Worm (Caenorhabditis elegans) whole organism, L1 larva: Measurements from ENCODE around the gene 2L52.1.

Source experiments
- C34B4.2 ChIP-seq: sonication (generic microtip); optimal IDR thresholded peaks from 2 replicates; lab custom pipeline; 2017; ENCODE audit warnings: mild to moderate bottlenecking, missing genetic modification characterization, missing compliant biosample characterization
- Y116A8C.19 ChIP-seq: sonication (generic microtip); optimal IDR thresholded peaks from 2 replicates; lab custom pipeline; 2016; ENCODE audit warnings: missing compliant biosample characterization, missing genetic modification characterization, borderline replicate concordance
- aha-1 ChIP-seq: fragments of 150-350 bp; optimal IDR thresholded peaks from 2 replicates; lab custom pipeline; 2014; ENCODE audit warnings: missing biosample characterization, missing genetic modification characterization
- aly-2 ChIP-seq: fragments of 150-350 bp; optimal IDR thresholded peaks from 2 replicates; lab custom pipeline; 2014; ENCODE audit warnings: missing biosample characterization, missing genetic modification characterization
- blmp-1 ChIP-seq: fragments of 150-350 bp; optimal IDR thresholded peaks from 2 replicates; lab custom pipeline; 2014; ENCODE audit warnings: missing biosample characterization, missing genetic modification characterization
- ceh-8 ChIP-seq: fragments of 200-800 bp; sonication (Bioruptor generic); optimal IDR thresholded peaks from 2 replicates; lab custom pipeline; 2018; ENCODE audit warnings: mild to moderate bottlenecking, missing genetic modification characterization, moderate library complexity, missing compliant biosample characterization
- ceh-82 ChIP-seq, 3 experiments: fragments of 150-350 bp in 1 of 3; sonication (generic microtip) in 2 of 3; optimal IDR thresholded peaks; 2 replicates each; lab custom pipeline; 2014 to 2017; ENCODE audit warnings: missing biosample characterization in 3 of 3, missing genetic modification characterization in 3 of 3
- dpl-1 ChIP-seq, 3 experiments: fragments of 150-350 bp in 2 of 3; sonication (generic microtip) in 1 of 3; optimal IDR thresholded peaks; 2 replicates each; lab custom pipeline; 2014 to 2017; ENCODE audit warnings: missing biosample characterization in 3 of 3, missing genetic modification characterization in 3 of 3, missing genetic modification reagents in 3 of 3
- dsc-1 ChIP-seq: sonication (generic microtip); optimal IDR thresholded peaks from 2 replicates; lab custom pipeline; 2016; ENCODE audit warnings: mild to moderate bottlenecking, missing genetic modification characterization, missing compliant biosample characterization
- efl-3 ChIP-seq: fragments of 200-800 bp; sonication (Bioruptor generic); optimal IDR thresholded peaks from 2 replicates; lab custom pipeline; 2018; ENCODE audit warnings: mild to moderate bottlenecking, missing genetic modification characterization, missing compliant biosample characterization
- egl-27 ChIP-seq, 2 experiments: fragments of 150-350 bp in 1 of 2; sonication (generic microtip); optimal IDR thresholded peaks; 3 replicates each; lab custom pipeline; 2017 to 2018; ENCODE audit warnings: missing biosample characterization in 2 of 2, missing genetic modification characterization in 2 of 2, missing genetic modification reagents in 2 of 2
- ets-5 ChIP-seq: fragments of 200-800 bp; sonication (Bioruptor generic); IDR thresholded peaks from 2 replicates; pipeline ENCODE4 v1.3.6; 2022; ENCODE audit warnings: missing genetic modification characterization, missing compliant biosample characterization
- hlh-17 ChIP-seq: fragments of 200-800 bp; sonication (Bioruptor generic); optimal IDR thresholded peaks from 2 replicates; lab custom pipeline; 2018; ENCODE audit warnings: missing genetic modification characterization, mild to moderate bottlenecking, missing compliant biosample characterization, moderate library complexity, borderline replicate concordance
- hlh-4 ChIP-seq: sonication (generic microtip); optimal IDR thresholded peaks from 2 replicates; lab custom pipeline; 2016; ENCODE audit warnings: mild to moderate bottlenecking, missing genetic modification characterization, missing compliant biosample characterization
- hpl-2 ChIP-seq: fragments of 150-350 bp; optimal IDR thresholded peaks from 2 replicates; lab custom pipeline; 2014; ENCODE audit warnings: missing biosample characterization, missing genetic modification reagents, missing genetic modification characterization
- isw-1 ChIP-seq: fragments of 200-800 bp; sonication (Bioruptor generic); IDR thresholded peaks from 2 replicates; pipeline ENCODE4 v1.3.6; 2022; ENCODE audit warnings: missing genetic modification characterization, missing compliant biosample characterization
- jun-1 ChIP-seq: fragments of 150-350 bp; optimal IDR thresholded peaks from 2 replicates; lab custom pipeline; 2014; ENCODE audit warnings: missing biosample characterization, missing genetic modification reagents, missing genetic modification characterization
- lin-13 ChIP-seq: fragments of 150-350 bp; optimal IDR thresholded peaks from 2 replicates; lab custom pipeline; 2014; ENCODE audit warnings: missing biosample characterization, missing genetic modification reagents, missing genetic modification characterization
- lin-14 ChIP-seq: fragments of 200-800 bp; sonication (Bioruptor generic); optimal IDR thresholded peaks from 2 replicates; lab custom pipeline; 2018; ENCODE audit warnings: mild to moderate bottlenecking, missing genetic modification characterization, moderate library complexity, missing compliant biosample characterization
- lin-15B ChIP-seq: fragments of 150-350 bp; sonication (generic microtip); optimal IDR thresholded peaks from 3 replicates; lab custom pipeline; 2014; ENCODE audit warnings: missing biosample characterization, missing genetic modification characterization
- lin-39 ChIP-seq: fragments of 150-350 bp; optimal IDR thresholded peaks from 2 replicates; lab custom pipeline; 2014; ENCODE audit warnings: missing biosample characterization, missing genetic modification reagents, missing genetic modification characterization
- mab-9 ChIP-seq: fragments of 200-800 bp; sonication (Bioruptor generic); IDR thresholded peaks from 2 replicates; pipeline ENCODE4 v1.3.6; 2022; ENCODE audit warnings: missing genetic modification reagents, missing genetic modification characterization, missing compliant biosample characterization
- mef-2 ChIP-seq: fragments of 150-350 bp; optimal IDR thresholded peaks from 2 replicates; lab custom pipeline; 2014; ENCODE audit warnings: missing biosample characterization, missing genetic modification characterization
- nhr-11 ChIP-seq: fragments of 150-350 bp; optimal IDR thresholded peaks from 2 replicates; lab custom pipeline; 2014; ENCODE audit warnings: missing biosample characterization, missing genetic modification characterization
- nhr-12 ChIP-seq: sonication (generic microtip); optimal IDR thresholded peaks from 2 replicates; lab custom pipeline; 2017; ENCODE audit warnings: missing biosample characterization, missing genetic modification characterization
- nhr-19 ChIP-seq: fragments of 200-800 bp; sonication (Bioruptor generic); conservative IDR thresholded peaks from 2 replicates; pipeline ENCODE4 v1.3.6; 2022; ENCODE audit warnings: missing genetic modification characterization, missing compliant biosample characterization
- nhr-20 ChIP-seq: sonication (generic microtip); optimal IDR thresholded peaks from 2 replicates; lab custom pipeline; 2016; ENCODE audit warnings: mild to moderate bottlenecking, missing genetic modification characterization, missing compliant biosample characterization
- nhr-47 ChIP-seq: sonication (generic microtip); optimal IDR thresholded peaks from 2 replicates; lab custom pipeline; 2016; ENCODE audit warnings: mild to moderate bottlenecking, missing genetic modification characterization, moderate library complexity, missing compliant biosample characterization
- nhr-71 ChIP-seq: sonication (generic microtip); optimal IDR thresholded peaks from 2 replicates; lab custom pipeline; 2016; ENCODE audit warnings: mild to moderate bottlenecking, missing genetic modification characterization, moderate library complexity, missing compliant biosample characterization
- nhr-76 ChIP-seq: sonication (generic microtip); optimal IDR thresholded peaks from 2 replicates; lab custom pipeline; 2017; ENCODE audit warnings: missing biosample characterization, missing genetic modification characterization
- nhr-84 ChIP-seq: sonication (generic microtip); optimal IDR thresholded peaks from 2 replicates; lab custom pipeline; 2017; ENCODE audit warnings: missing biosample characterization, missing genetic modification characterization
- nhr-85 ChIP-seq: sonication (generic microtip); peaks from one replicate; lab custom pipeline; 2016; ENCODE audit warnings: missing genetic modification characterization, inconsistent platforms, missing compliant biosample characterization
- rnt-1 ChIP-seq: sonication (generic microtip); optimal IDR thresholded peaks from 2 replicates; lab custom pipeline; 2016; ENCODE audit warnings: mild to moderate bottlenecking, missing genetic modification characterization, moderate library complexity, missing compliant biosample characterization
- skn-1 ChIP-seq: fragments of 150-350 bp; optimal IDR thresholded peaks from 2 replicates; lab custom pipeline; 2014; ENCODE audit warnings: missing biosample characterization, missing genetic modification characterization
- snpc-4 ChIP-seq: fragments of 150-350 bp; optimal IDR thresholded peaks from 2 replicates; lab custom pipeline; 2014; ENCODE audit warnings: missing biosample characterization, missing genetic modification characterization
- snu-23 ChIP-seq: sonication (generic microtip); optimal IDR thresholded peaks from 2 replicates; lab custom pipeline; 2016; ENCODE audit warnings: missing genetic modification characterization, missing compliant biosample characterization
- sox-4 ChIP-seq: sonication (generic microtip); optimal IDR thresholded peaks from 2 replicates; lab custom pipeline; 2016; ENCODE audit warnings: missing genetic modification characterization, missing compliant biosample characterization
- sup-37 ChIP-seq: fragments of 200-800 bp; sonication (Bioruptor generic); optimal IDR thresholded peaks from 2 replicates; lab custom pipeline; 2018; ENCODE audit warnings: mild to moderate bottlenecking, missing genetic modification characterization, missing compliant biosample characterization
- tbx-2 ChIP-seq: sonication (generic microtip); optimal IDR thresholded peaks from 2 replicates; lab custom pipeline; 2016; ENCODE audit warnings: missing genetic modification characterization, missing compliant biosample characterization
- tlp-1 ChIP-seq: fragments of 150-350 bp; optimal IDR thresholded peaks from 2 replicates; lab custom pipeline; 2014; ENCODE audit warnings: missing biosample characterization, missing genetic modification characterization
- unc-62 ChIP-seq: fragments of 150-350 bp; optimal IDR thresholded peaks from 2 replicates; lab custom pipeline; 2014; ENCODE audit warnings: missing biosample characterization, missing genetic modification reagents, missing genetic modification characterization
- unc-86 ChIP-seq: sonication (generic microtip); optimal IDR thresholded peaks from 2 replicates; lab custom pipeline; 2016; ENCODE audit warnings: missing genetic modification characterization, missing compliant biosample characterization
- vab-15 ChIP-seq: sonication (generic microtip); optimal IDR thresholded peaks from 2 replicates; lab custom pipeline; 2017; ENCODE audit warnings: missing genotype, mild to moderate bottlenecking, missing genetic modification characterization, missing compliant biosample characterization
- zip-4 ChIP-seq: fragments of 200-800 bp; sonication (Bioruptor generic); optimal IDR thresholded peaks from 2 replicates; lab custom pipeline; 2018; ENCODE audit warnings: mild to moderate bottlenecking, missing genetic modification characterization, moderate library complexity, missing compliant biosample characterization
- ztf-11 ChIP-seq, 2 experiments: sonication (generic microtip); optimal IDR thresholded peaks; 2 replicates each; lab custom pipeline; 2016 to 2017; ENCODE audit warnings: missing genetic modification characterization in 2 of 2, missing biosample characterization in 1 of 2, missing compliant biosample characterization in 1 of 2
- ztf-4 ChIP-seq: fragments of 150-350 bp; optimal IDR thresholded peaks from 2 replicates; lab custom pipeline; 2014; ENCODE audit warnings: missing biosample characterization, missing genetic modification characterization

The 2L52.1 gene

ce11 chrII:8212-8611 is 6.6 kb downstream of the 2L52.1 start (continued):
- TF ChIP-seq tbx-2 (tag; lab: Kevin White, UChicago) = no peak
- TF ChIP-seq, all 84 proteins: peak for 0

ce11 chrII:11783-12182 is 10.1 kb downstream of the 2L52.1 start, which contains the start of gene best-4:
Gene best-4 (minus strand): TSS chrII:11883.
- no peak for TF ChIP-seq mef-2 (tag; lab: Kevin White, UChicago)
- TF ChIP-seq sox-4 (tag; lab: Kevin White, UChicago) = no peak
- TF ChIP-seq dsc-1 (tag; lab: Kevin White, UChicago) = no peak
- no peak for TF ChIP-seq nhr-71 (tag; lab: Kevin White, UChicago)
- TF ChIP-seq nhr-20 (tag; lab: Kevin White, UChicago) = no peak
- no peak for TF ChIP-seq ztf-11 (tag; optimal IDR thresholded peaks at IDR 0.05; lab: Kevin White, UChicago)
- no peak for TF ChIP-seq nhr-12 (tag; lab: Kevin White, UChicago)
- no peak for TF ChIP-seq Y116A8C.19 (tag; lab: Kevin White, UChicago)
- no peak for TF ChIP-seq hlh-4 (tag; lab: Kevin White, UChicago)
- TF ChIP-seq rnt-1 (tag; lab: Kevin White, UChicago) = no peak
- no peak for TF ChIP-seq zip-4 (GFP tag; lab: Kevin White, UChicago)

- TF ChIP-seq efl-3 (no peak), lin-14 (GFP tag; lab: Kevin White, UChicago) (no peak), aly-2 (tag; lab: Kevin White, UChicago) (no peak), nhr-12 (tag; lab: Kevin White, UChicago) (no peak), hlh-17 (GFP tag; lab: Kevin White, UChicago) (no peak)
These were observed 11.0 kb downstream of the 2L52.1 start, which contains the start of gene best-3 for ce11 chrII:12685-13084. Gene best-3 (plus strand): TSS chrII:12985.

ce11 chrII:18787-19186 is 17.1 kb downstream of the 2L52.1 start:
- TF ChIP-seq ceh-82 (tag; optimal IDR thresholded peaks at IDR 0.05; lab: Kevin White, UChicago) (peak in 2 of 3 experiments; percentile 52 to 65), jun-1 (tag; lab: Kevin White, UChicago) (peak; percentile 61), ztf-4 (no peak), mef-2 (tag; lab: Kevin White, UChicago) (no peak), ceh-8 (GFP tag; lab: Kevin White, UChicago) (peak; percentile 26), efl-3 (no peak), dpl-1 (GFP tag; optimal IDR thresholded peaks at IDR 0.05; lab: Kevin White, UChicago) (peak; percentile 48 to 63 (median 53)), egl-27 (tag; optimal IDR thresholded peaks at IDR 0.05; lab: Kevin White, UChicago) (peak in 1 of 2 experiments; percentile 17), nhr-76 (tag; lab: Kevin White, UChicago) (no peak), tlp-1 (no peak), lin-15B (tag; lab: Kevin White, UChicago) (peak; percentile 5), nhr-47 (peak; percentile 75), C34B4.2 (tag; lab: Kevin White, UChicago) (no peak), aha-1 (tag; lab: Kevin White, UChicago) (no peak), nhr-11 (tag; lab: Kevin White, UChicago) (no peak), lin-39 (no peak), blmp-1 (tag; lab: Kevin White, UChicago) (peak; percentile 56), ets-5 (GFP tag; lab: Robert Waterston, UW) (no peak), unc-62 (GFP tag; lab: Kevin White, UChicago) (no peak), nhr-84 (tag; lab: Kevin White, UChicago) (no peak), hpl-2 (GFP tag; lab: Kevin White, UChicago) (no peak), nhr-85 (tag; lab: Kevin White, UChicago) (peak; percentile 78), hlh-4 (tag; lab: Kevin White, UChicago) (no peak), sox-4 (tag; lab: Kevin White, UChicago) (no peak), snu-23 (GFP tag; lab: Kevin White, UChicago) (peak; percentile 83), skn-1 (tag; lab: Kevin White, UChicago) (peak; percentile 59), mab-9 (GFP tag; lab: Robert Waterston, UW) (no peak), snpc-4 (tag; lab: Kevin White, UChicago) (peak; percentile 30), vab-15 (tag; lab: Kevin White, UChicago) (peak; percentile 30), unc-86 (peak; percentile 59), isw-1 (GFP tag; lab: Robert Waterston, UW) (peak; percentile 51), lin-13 (GFP tag; lab: Kevin White, UChicago) (peak; percentile 32), hlh-17 (GFP tag; lab: Kevin White, UChicago) (no peak), sup-37 (GFP tag; lab: Kevin White, UChicago) (no peak), nhr-19 (GFP tag; lab: Robert Waterston, UW) (peak; percentile 33; the same call in 1 of the 2 replicates)
